Worm (Caenorhabditis elegans): ENCODE measurements around the gene C17B7.3.

The C17B7.3 gene

ce11 chrV:3388299-3388698, 45.7 kb downstream of the C17B7.3 start (continued):
- TF ChIP-seq hmg-1.2 (GFP tag; IDR thresholded peaks at IDR 0.05), result peak; percentile 60

ce11 chrV:3391005-3391404, 48.4 kb downstream of the C17B7.3 start:
- TF ChIP-seq ceh-100 (GFP tag; IDR thresholded peaks at IDR 0.05) (no peak), mcd-1 (GFP tag; IDR thresholded peaks at IDR 0.05) (peak; percentile 37; the same call in 1 of the 2 replicates), unc-62 (GFP tag; optimal IDR thresholded peaks at IDR 0.05) (no peak), hmg-1.2 (GFP tag; IDR thresholded peaks at IDR 0.05) (peak; percentile 58; the same call in 1 of the 2 replicates), efl-1 (GFP tag; optimal IDR thresholded peaks at IDR 0.05) (no peak), attf-5 (GFP tag; optimal IDR thresholded peaks at IDR 0.05) (peak; percentile 54), nhr-80 (tag; optimal IDR thresholded peaks at IDR 0.05) (peak; percentile 75), madf-8 (GFP tag; conservative IDR thresholded peaks at IDR 0.05) (no peak), nhr-27 (tag; optimal IDR thresholded peaks at IDR 0.05) (no peak), lin-35 (GFP tag; optimal IDR thresholded peaks at IDR 0.05) (peak in 1 of 3 experiments; percentile 72), Y79H2A.3 (GFP tag; conservative IDR thresholded peaks at IDR 0.05) (no peak), ceh-27 (GFP tag; optimal IDR thresholded peaks at IDR 0.05) (peak; percentile 27), ztf-26 (tag; optimal IDR thresholded peaks at IDR 0.05) (peak; percentile 53), ztf-28 (GFP tag; IDR thresholded peaks at IDR 0.05) (no peak), madf-10 (tag; optimal IDR thresholded peaks at IDR 0.05) (no peak), him-1 (tag; optimal IDR thresholded peaks at IDR 0.05) (no peak), lsy-27 (tag; optimal IDR thresholded peaks at IDR 0.05; ENCODE audit: borderline replicate concordance, insufficient read depth) (no peak), F22D6.2 (tag; optimal IDR thresholded peaks at IDR 0.05) (no peak), aptf-3 (GFP tag; IDR thresholded peaks at IDR 0.05) (no peak), dpff-1 (tag; optimal IDR thresholded peaks at IDR 0.05) (no peak), ekl-4 (GFP tag; IDR thresholded peaks at IDR 0.05) (no peak), lin-40 (tag; optimal IDR thresholded peaks at IDR 0.05) (no peak), bed-2 (GFP tag; IDR thresholded peaks at IDR 0.05) (no peak), F55B11.4 (tag; optimal IDR thresholded peaks at IDR 0.05; ENCODE audit: borderline replicate concordance, insufficient read depth) (no peak), K11D2.4 (GFP tag; IDR thresholded peaks at IDR 0.05) (0 out of 2 replicates have a peak, but pooled peaks have one; percentile 66), nfyb-1 (GFP tag; IDR thresholded peaks at IDR 0.05) (0 out of 2 replicates have a peak, but pooled peaks have one; percentile 47), tbp1 (GFP tag; optimal IDR thresholded peaks at IDR 0.05) (peak; percentile 12), somi-1 (GFP tag; optimal IDR thresholded peaks at IDR 0.05) (peak; percentile 78), hsf-1 (GFP tag; IDR thresholded peaks at IDR 0.05) (no peak), egrh-3 (GFP tag; IDR thresholded peaks at IDR 0.05) (no peak), rpc-1 (optimal IDR thresholded peaks at IDR 0.05) (no peak), rpc-1 (tag; optimal IDR thresholded peaks at IDR 0.05) (no peak), snpc-4 (GFP tag; optimal IDR thresholded peaks at IDR 0.05) (no peak), snpc-4 (tag; optimal IDR thresholded peaks at IDR 0.05) (peak in 1 of 4 experiments; percentile 36), atf-7 (tag; optimal IDR thresholded peaks at IDR 0.05) (peak; percentile 16), C06A6.2 (GFP tag; conservative IDR thresholded peaks at IDR 0.05) (peak; percentile 44; the same call in 1 of the 2 replicates), madf-3 (GFP tag; IDR thresholded peaks at IDR 0.05) (no peak)

Data from whole organism, young adult.